Worm (Caenorhabditis elegans) whole organism, L4 larva: ENCODE data around the gene T14B4.3.

Source experiments
- D1046.2 ChIP-seq: fragments of 200-800 bp; sonication (Bioruptor generic); IDR thresholded peaks from 2 replicates; pipeline ENCODE4 v1.3.6; 2022; ENCODE audit warnings: missing genetic modification characterization, missing compliant biosample characterization
- F49E8.2 ChIP-seq: sonication (generic microtip); optimal IDR thresholded peaks from 2 replicates; lab custom pipeline; 2016; ENCODE audit warnings: missing compliant biosample characterization, mild to moderate bottlenecking, missing genetic modification characterization, borderline replicate concordance
- Y48G9A.11 ChIP-seq: fragments of 200-800 bp; sonication (Bioruptor generic); IDR thresholded peaks from 2 replicates; pipeline ENCODE4 v1.3.6; 2022; ENCODE audit warnings: missing genetic modification reagents, missing genetic modification characterization, missing compliant biosample characterization
- Y5F2A.4 ChIP-seq: fragments of 200-800 bp; sonication (Bioruptor generic); optimal IDR thresholded peaks from 2 replicates; lab custom pipeline; 2018; ENCODE audit warnings: mild to moderate bottlenecking, missing genetic modification characterization, missing compliant biosample characterization
- Y75B8A.6 ChIP-seq: fragments of 200-800 bp; sonication (Bioruptor generic); IDR thresholded peaks from 2 replicates; pipeline ENCODE4 v1.3.6; 2022; ENCODE audit warnings: missing genetic modification reagents, missing genetic modification characterization, missing compliant biosample characterization
- ZK337.2 ChIP-seq: fragments of 200-800 bp; sonication (Bioruptor generic); IDR thresholded peaks from 2 replicates; pipeline ENCODE4 v1.3.6; 2022; ENCODE audit warnings: missing genetic modification reagents, missing genetic modification characterization, missing compliant biosample characterization
- ZK546.5 ChIP-seq, 2 experiments: sonication (generic microtip); optimal IDR thresholded peaks; 2 replicates each; lab custom pipeline; 2017; ENCODE audit warnings: missing biosample characterization in 2 of 2, missing genetic modification characterization in 2 of 2
- aha-1 ChIP-seq: fragments of 150-350 bp; peaks from one replicate; lab custom pipeline; 2014; ENCODE audit warnings: missing biosample characterization, missing genetic modification characterization
- attf-4 ChIP-seq: sonication (generic microtip); optimal IDR thresholded peaks from 3 replicates; lab custom pipeline; 2017; ENCODE audit warnings: missing biosample characterization, missing genetic modification characterization
- ceh-20 ChIP-seq: fragments of 200-800 bp; sonication (Bioruptor generic); IDR thresholded peaks from 2 replicates; pipeline ENCODE4 v1.3.6; 2022; ENCODE audit warnings: missing genetic modification reagents, missing genetic modification characterization, missing compliant biosample characterization
- ceh-28 ChIP-seq: fragments of 150-350 bp; optimal IDR thresholded peaks from 2 replicates; lab custom pipeline; 2014; ENCODE audit warnings: missing biosample characterization, missing genetic modification reagents, missing genetic modification characterization
- ceh-32 ChIP-seq: sonication (generic microtip); optimal IDR thresholded peaks from 2 replicates; lab custom pipeline; 2016; ENCODE audit warnings: mild to moderate bottlenecking, missing genetic modification characterization, missing compliant biosample characterization; ENCODE audit not compliant: poor library complexity
- ces-1 ChIP-seq: fragments of 150-350 bp; sonication (generic microtip); optimal IDR thresholded peaks from 4 replicates; lab custom pipeline; 2014; ENCODE audit warnings: missing biosample characterization, missing genetic modification reagents, missing genetic modification characterization
- cey-2 ChIP-seq: sonication (generic microtip); optimal IDR thresholded peaks from 3 replicates; lab custom pipeline; 2017; ENCODE audit warnings: missing genetic modification characterization, mild to moderate bottlenecking, missing compliant biosample characterization, antibody characterized with exemption, borderline replicate concordance; ENCODE audit not compliant: insufficient read depth
- ctbp-1 ChIP-seq: fragments of 200-800 bp; sonication (Bioruptor generic); IDR thresholded peaks from 2 replicates; pipeline ENCODE4 v1.3.6; 2022; ENCODE audit warnings: missing genetic modification reagents, missing genetic modification characterization, missing compliant biosample characterization
- daf-16 ChIP-seq, 3 experiments: sonication (generic microtip); optimal IDR thresholded peaks; 2 replicates each; lab custom pipeline; 2016 to 2017; ENCODE audit warnings: missing genetic modification characterization in 3 of 3, missing genetic modification reagents in 3 of 3, mild to moderate bottlenecking in 2 of 3, missing compliant biosample characterization in 2 of 3, missing biosample characterization in 1 of 3, moderate library complexity in 1 of 3
- daf-19 ChIP-seq: fragments of 200-800 bp; sonication (Bioruptor generic); conservative IDR thresholded peaks from 2 replicates; pipeline ENCODE4 v1.3.6; 2022; ENCODE audit warnings: missing genetic modification characterization, missing compliant biosample characterization
- dmd-8 ChIP-seq: fragments of 200-800 bp; sonication (Bioruptor generic); IDR thresholded peaks from 2 replicates; pipeline ENCODE4 v1.3.6; 2022; ENCODE audit warnings: missing genetic modification characterization, missing compliant biosample characterization
- dpl-1 ChIP-seq: fragments of 150-350 bp; optimal IDR thresholded peaks from 2 replicates; lab custom pipeline; 2014; ENCODE audit warnings: missing biosample characterization, missing genetic modification reagents, missing genetic modification characterization
- dve-1 ChIP-seq: sonication (generic microtip); optimal IDR thresholded peaks from 2 replicates; lab custom pipeline; 2017; ENCODE audit warnings: antibody characterized with exemption, mild to moderate bottlenecking, missing genetic modification characterization, missing compliant biosample characterization; ENCODE audit not compliant: insufficient read depth
- fkh-10 ChIP-seq: fragments of 150-350 bp; optimal IDR thresholded peaks from 2 replicates; lab custom pipeline; 2014; ENCODE audit warnings: missing biosample characterization, missing genetic modification reagents, missing genetic modification characterization
- gei-8 ChIP-seq: fragments of 200-800 bp; sonication (Bioruptor generic); optimal IDR thresholded peaks from 2 replicates; lab custom pipeline; 2018; ENCODE audit warnings: mild to moderate bottlenecking, missing genetic modification characterization, missing compliant biosample characterization
- hif-1 ChIP-seq, 2 experiments: sonication (generic microtip); optimal IDR thresholded peaks; 2 replicates each; lab custom pipeline; 2016 to 2017; ENCODE audit warnings: missing compliant biosample characterization in 2 of 2, missing genetic modification characterization in 2 of 2, missing genetic modification reagents in 2 of 2, missing genotype in 2 of 2, mild to moderate bottlenecking in 1 of 2
- lim-7 ChIP-seq: fragments of 200-800 bp; sonication (Bioruptor generic); IDR thresholded peaks from 2 replicates; pipeline ENCODE4 v1.3.6; 2022; ENCODE audit warnings: missing genetic modification characterization, missing compliant biosample characterization
- lin-29 ChIP-seq: fragments of 200-800 bp; sonication (Bioruptor generic); IDR thresholded peaks from 2 replicates; pipeline ENCODE4 v1.3.6; 2022; ENCODE audit warnings: missing genetic modification reagents, missing genetic modification characterization, missing compliant biosample characterization
- madf-5 ChIP-seq, 2 experiments: fragments of 200-800 bp; sonication (Bioruptor generic); IDR thresholded peaks; 2 replicates each; pipeline ENCODE4 v1.3.6; 2022; ENCODE audit warnings: missing compliant biosample characterization in 2 of 2, missing genetic modification characterization in 2 of 2
- mdt-29 ChIP-seq: fragments of 200-800 bp; sonication (Bioruptor generic); IDR thresholded peaks from 2 replicates; pipeline ENCODE4 v1.3.6; 2022; ENCODE audit warnings: missing genetic modification reagents, missing genetic modification characterization, missing compliant biosample characterization
- mep-1 ChIP-seq: fragments of 150-350 bp; sonication (generic microtip); optimal IDR thresholded peaks from 3 replicates; lab custom pipeline; 2014; ENCODE audit warnings: missing biosample characterization, missing genetic modification characterization
- mxl-2 ChIP-seq: fragments of 200-800 bp; sonication (Bioruptor generic); conservative IDR thresholded peaks from 2 replicates; pipeline ENCODE4 v1.3.6; 2022; ENCODE audit warnings: missing genetic modification reagents, missing genetic modification characterization, missing compliant biosample characterization
- nhr-10 ChIP-seq: fragments of 150-350 bp; optimal IDR thresholded peaks from 2 replicates; lab custom pipeline; 2014; ENCODE audit warnings: missing biosample characterization, missing genetic modification characterization
- nhr-102 ChIP-seq: sonication (generic microtip); optimal IDR thresholded peaks from 2 replicates; lab custom pipeline; 2016; ENCODE audit warnings: mild to moderate bottlenecking, missing genetic modification characterization, moderate library complexity, missing compliant biosample characterization
- nhr-11 ChIP-seq: fragments of 150-350 bp; optimal IDR thresholded peaks from 2 replicates; lab custom pipeline; 2014; ENCODE audit warnings: missing biosample characterization, missing genetic modification characterization
- nhr-111 ChIP-seq: fragments of 200-800 bp; sonication (Bioruptor generic); optimal IDR thresholded peaks from 2 replicates; lab custom pipeline; 2018; ENCODE audit warnings: mild to moderate bottlenecking, missing genetic modification characterization, missing compliant biosample characterization
- nhr-237 ChIP-seq: sonication (generic microtip); optimal IDR thresholded peaks from 2 replicates; lab custom pipeline; 2017; ENCODE audit warnings: missing biosample characterization, missing genetic modification characterization
- nhr-28 ChIP-seq: fragments of 150-350 bp; optimal IDR thresholded peaks from 2 replicates; lab custom pipeline; 2014; ENCODE audit warnings: missing biosample characterization, missing genetic modification characterization
- nhr-42 ChIP-seq: fragments of 200-800 bp; sonication (Bioruptor generic); IDR thresholded peaks from 2 replicates; pipeline ENCODE4 v1.3.6; 2022; ENCODE audit warnings: missing genetic modification characterization, missing compliant biosample characterization
- nhr-48 ChIP-seq: sonication (generic microtip); optimal IDR thresholded peaks from 2 replicates; lab custom pipeline; 2016; ENCODE audit warnings: mild to moderate bottlenecking, missing genetic modification characterization, missing compliant biosample characterization
- php-3 ChIP-seq: fragments of 200-800 bp; sonication (Bioruptor generic); IDR thresholded peaks from 2 replicates; pipeline ENCODE4 v1.3.6; 2022; ENCODE audit warnings: missing genetic modification reagents, missing genetic modification characterization, missing compliant biosample characterization
- saeg-2 ChIP-seq: fragments of 200-800 bp; sonication (Bioruptor generic); IDR thresholded peaks from 2 replicates; pipeline ENCODE4 v1.3.6; 2022; ENCODE audit warnings: missing genetic modification reagents, missing genetic modification characterization, missing compliant biosample characterization
- skn-1 ChIP-seq: fragments of 150-350 bp; optimal IDR thresholded peaks from 2 replicates; lab custom pipeline; 2014; ENCODE audit warnings: missing biosample characterization, missing genetic modification characterization
- snpc-1.2 ChIP-seq: fragments of 200-800 bp; sonication (Bioruptor generic); IDR thresholded peaks from 2 replicates; pipeline ENCODE4 v1.3.6; 2022; ENCODE audit warnings: missing genetic modification reagents, missing genetic modification characterization, missing compliant biosample characterization
- spr-1 ChIP-seq: sonication (generic microtip); optimal IDR thresholded peaks from 2 replicates; lab custom pipeline; 2016; ENCODE audit warnings: mild to moderate bottlenecking, missing genetic modification characterization, missing compliant biosample characterization
- tra-1 ChIP-seq: fragments of 200-800 bp; sonication (Bioruptor generic); IDR thresholded peaks from 2 replicates; pipeline ENCODE4 v1.3.6; 2022; ENCODE audit warnings: missing genetic modification reagents, missing genetic modification characterization, missing compliant biosample characterization
- unc-130 ChIP-seq: sonication (generic microtip); optimal IDR thresholded peaks from 2 replicates; lab custom pipeline; 2016; ENCODE audit warnings: missing genetic modification reagents, missing genetic modification characterization, missing compliant biosample characterization
- unc-39 ChIP-seq: sonication (generic microtip); optimal IDR thresholded peaks from 2 replicates; lab custom pipeline; 2017; ENCODE audit warnings: missing biosample characterization, missing genetic modification characterization
- unc-62 ChIP-seq, 3 experiments: fragments of 150-350 bp in 1 of 3; sonication (generic microtip); optimal IDR thresholded peaks in 2 of 3; peaks in 1 of 3; 1 replicate in 1 of 3; 2 replicates in 2 of 3; lab custom pipeline; 2014 to 2017; ENCODE audit warnings: missing biosample characterization in 3 of 3, missing genetic modification characterization in 3 of 3, missing genetic modification reagents in 3 of 3, missing genotype in 1 of 3
- zag-1 ChIP-seq: fragments of 150-350 bp; optimal IDR thresholded peaks from 2 replicates; lab custom pipeline; 2014; ENCODE audit warnings: missing biosample characterization, missing genetic modification characterization
- zfp-3 ChIP-seq: fragments of 200-800 bp; sonication (Bioruptor generic); conservative IDR thresholded peaks from 2 replicates; pipeline ENCODE4 v1.3.6; 2022; ENCODE audit warnings: missing genetic modification reagents, missing genetic modification characterization, missing compliant biosample characterization
- zip-2 ChIP-seq: fragments of 150-350 bp; optimal IDR thresholded peaks from 2 replicates; lab custom pipeline; 2014; ENCODE audit warnings: missing biosample characterization, missing genetic modification characterization
- ztf-7 ChIP-seq: fragments of 150-350 bp; optimal IDR thresholded peaks from 2 replicates; lab custom pipeline; 2014; ENCODE audit warnings: missing biosample characterization, missing genetic modification characterization

Gene T14B4.3

ce11 chrII:6721581-6721980 is 13.2 kb upstream of the T14B4.3 start (continued):
- TF ChIP-seq dmd-8 (0 out of 2 replicates have a peak, but pooled peaks have one; percentile 71), Y48G9A.11 (no peak), unc-62 (GFP tag; optimal IDR thresholded peaks at IDR 0.05 in 1 of 2; lab: Kevin White, UChicago) (no peak), unc-62 (tag; optimal IDR thresholded peaks at IDR 0.05; lab: Kevin White, UChicago) (no peak), zfp-3 (no peak), ctbp-1 (GFP tag; lab: Robert Waterston, UW) (0 out of 2 replicates have a peak, but pooled peaks have one; percentile 38), Y75B8A.6 (GFP tag; lab: Robert Waterston, UW) (no peak), daf-16 (GFP tag; optimal IDR thresholded peaks at IDR 0.05; lab: Kevin White, UChicago) (no peak), daf-16 (tag; optimal IDR thresholded peaks at IDR 0.05; lab: Kevin White, UChicago) (no peak), D1046.2 (GFP tag; lab: Robert Waterston, UW) (no peak), nhr-11 (tag; lab: Kevin White, UChicago) (no peak), lin-29 (GFP tag; lab: Robert Waterston, UW) (no peak), ZK546.5 (tag; optimal IDR thresholded peaks at IDR 0.05; lab: Kevin White, UChicago) (no peak), skn-1 (tag; lab: Kevin White, UChicago) (no peak), gei-8 (GFP tag; lab: Kevin White, UChicago) (no peak), mxl-2 (GFP tag; lab: Robert Waterston, UW) (no peak), nhr-237 (tag; lab: Kevin White, UChicago) (no peak), nhr-10 (tag; lab: Kevin White, UChicago) (no peak), lim-7 (GFP tag; lab: Robert Waterston, UW) (no peak; the same call in 1 of the 2 replicates), ces-1 (no peak), php-3 (GFP tag; lab: Robert Waterston, UW) (no peak), nhr-111 (GFP tag; lab: Kevin White, UChicago) (no peak), F49E8.2 (tag; lab: Kevin White, UChicago) (no peak), nhr-102 (no peak), zip-2 (tag; lab: Kevin White, UChicago) (no peak), madf-5 (GFP tag; IDR thresholded peaks at IDR 0.05; lab: Robert Waterston, UW) (0 out of 4 replicates have a peak, but pooled peaks of 1 of the 2 experiments have one; percentile 58), dve-1 (tag; lab: Kevin White, UChicago) (peak; percentile 16), nhr-48 (no peak), tra-1 (0 out of 2 replicates have a peak, but pooled peaks have one; percentile 33), snpc-1.2 (GFP tag; lab: Robert Waterston, UW) (no peak), ceh-28 (tag; lab: Kevin White, UChicago) (no peak), attf-4 (tag; lab: Kevin White, UChicago) (no peak), ZK337.2 (GFP tag; lab: Robert Waterston, UW) (no peak), saeg-2 (GFP tag; lab: Robert Waterston, UW) (0 out of 2 replicates have a peak, but pooled peaks have one; percentile 36), nhr-42 (0 out of 2 replicates have a peak, but pooled peaks have one; percentile 18), dpl-1 (GFP tag; lab: Kevin White, UChicago) (no peak), cey-2 (tag; lab: Kevin White, UChicago) (no peak), unc-130 (GFP tag; lab: Kevin White, UChicago) (peak; percentile 26), ztf-7 (tag; lab: Kevin White, UChicago) (no peak), spr-1 (tag; lab: Kevin White, UChicago) (peak; percentile 21), mep-1 (tag; lab: Kevin White, UChicago) (peak; percentile 35), unc-39 (tag; lab: Kevin White, UChicago) (no peak), Y5F2A.4 (no peak), daf-19 (GFP tag; lab: Robert Waterston, UW) (no peak), ceh-20 (GFP tag; lab: Robert Waterston, UW) (0 out of 2 replicates have a peak, but pooled peaks have one; percentile 48), nhr-28 (tag; lab: Kevin White, UChicago) (peak; percentile 32), ceh-32 (tag; lab: Kevin White, UChicago) (no peak), mdt-29 (GFP tag; lab: Robert Waterston, UW) (no peak), aha-1 (tag; lab: Kevin White, UChicago) (no peak), fkh-10 (GFP tag; lab: Kevin White, UChicago) (no peak), hif-1 (tag; optimal IDR thresholded peaks at IDR 0.05; lab: Kevin White, UChicago) (peak in 1 of 2 experiments; percentile 4), zag-1 (tag; lab: Kevin White, UChicago) (no peak)
